Worm (Caenorhabditis elegans) whole organism, L4 larva: ENCODE data around the gene eef-1G.

ENCODE experiments used
- R02D3.7 ChIP-seq: fragments of 150-350 bp; sonication (generic microtip); optimal IDR thresholded peaks from 3 replicates; lab custom pipeline; 2014; ENCODE audit warnings: missing biosample characterization, missing genetic modification characterization
- daf-16 ChIP-seq, 3 experiments: sonication (generic microtip); optimal IDR thresholded peaks; 2 replicates each; lab custom pipeline; 2016 to 2017; ENCODE audit warnings: missing genetic modification characterization in 3 of 3, missing genetic modification reagents in 3 of 3, mild to moderate bottlenecking in 2 of 3, missing compliant biosample characterization in 2 of 3, missing biosample characterization in 1 of 3, moderate library complexity in 1 of 3
- dmd-8 ChIP-seq: fragments of 200-800 bp; sonication (Bioruptor generic); IDR thresholded peaks from 2 replicates; pipeline ENCODE4 v1.3.6; 2022; ENCODE audit warnings: missing genetic modification characterization, missing compliant biosample characterization
- egl-27 ChIP-seq: sonication (generic microtip); optimal IDR thresholded peaks from 3 replicates; lab custom pipeline; 2017; ENCODE audit warnings: missing biosample characterization, missing genetic modification reagents, missing genetic modification characterization
- rbr-2 ChIP-seq: sonication (generic microtip); optimal IDR thresholded peaks from 2 replicates; lab custom pipeline; 2016; ENCODE audit warnings: missing genotype, missing genetic modification characterization, missing compliant biosample characterization

- TF ChIP-seq daf-16 (GFP tag; optimal IDR thresholded peaks at IDR 0.05; lab: Kevin White, UChicago) (no peak), daf-16 (tag; optimal IDR thresholded peaks at IDR 0.05; lab: Kevin White, UChicago) (peak; percentile 17), R02D3.7 (no peak), dmd-8 (no peak), rbr-2 (no peak), egl-27 (tag; lab: Kevin White, UChicago) (no peak)
These were observed 9.6 kb upstream of the eef-1G start, which contains the start of gene F17C11.13 for ce11 chrV:10955681-10956476.
